Worm (Caenorhabditis elegans): ENCODE data around the gene hrpa-1.

Gene hrpa-1

ce11 chrIV:3311243-3311642 lies 27.4 kb downstream of the hrpa-1 start, which contains the start of gene zip-11 (continued):
- peak; percentile 61 for TF ChIP-seq mep-1 (tag; optimal IDR thresholded peaks at IDR 0.05)
- no peak for TF ChIP-seq ama-1 (optimal IDR thresholded peaks at IDR 0.05)
- peak; percentile 75 for TF ChIP-seq nhr-20 (tag; optimal IDR thresholded peaks at IDR 0.05)
- TF ChIP-seq irx-1 (tag; optimal IDR thresholded peaks at IDR 0.05): peak; percentile 33
- TF ChIP-seq nhr-237 (tag; optimal IDR thresholded peaks at IDR 0.05): no peak
- peak; percentile 8 for TF ChIP-seq C04F5.9 (tag; optimal IDR thresholded peaks at IDR 0.05)
- no peak for TF ChIP-seq hpl-2 (GFP tag; optimal IDR thresholded peaks at IDR 0.05)
- TF ChIP-seq lin-14 (GFP tag; optimal IDR thresholded peaks at IDR 0.05): peak; percentile 95
- no peak for TF ChIP-seq aha-1 (tag; optimal IDR thresholded peaks at IDR 0.05)
- no peak for TF ChIP-seq tlp-1 (tag; optimal IDR thresholded peaks at IDR 0.05)
- no peak for TF ChIP-seq mab-9 (GFP tag; IDR thresholded peaks at IDR 0.05)
- TF ChIP-seq nhr-77 (tag; optimal IDR thresholded peaks at IDR 0.05): peak; percentile 16
- TF ChIP-seq nhr-76 (tag; optimal IDR thresholded peaks at IDR 0.05): no peak
- TF ChIP-seq nhr-47 (tag; optimal IDR thresholded peaks at IDR 0.05): peak; percentile 76
- no peak for TF ChIP-seq hlh-4 (tag; optimal IDR thresholded peaks at IDR 0.05)
- TF ChIP-seq lin-13 (GFP tag; optimal IDR thresholded peaks at IDR 0.05): no peak
- TF ChIP-seq jun-1 (tag; optimal IDR thresholded peaks at IDR 0.05): peak; percentile 42
- TF ChIP-seq lin-35 (GFP tag; optimal IDR thresholded peaks at IDR 0.05): peak; percentile 35 to 47
- peak; percentile 91 for TF ChIP-seq rnt-1 (tag; optimal IDR thresholded peaks at IDR 0.05)
- no peak for TF ChIP-seq vab-15 (tag; optimal IDR thresholded peaks at IDR 0.05)
- no peak for TF ChIP-seq unc-30 (tag; optimal IDR thresholded peaks at IDR 0.05)
- TF ChIP-seq blmp-1 (tag; optimal IDR thresholded peaks at IDR 0.05): peak; percentile 68
- no peak for TF ChIP-seq fkh-4 (tag; optimal IDR thresholded peaks at IDR 0.05; ENCODE audit: borderline replicate concordance)
- no peak for TF ChIP-seq aly-2 (tag; optimal IDR thresholded peaks at IDR 0.05)
- TF ChIP-seq ztf-11 (tag; optimal IDR thresholded peaks at IDR 0.05): peak in 1 of 2 experiments; percentile 45
- no peak for TF ChIP-seq pqm-1 (tag; optimal IDR thresholded peaks at IDR 0.05)
- TF ChIP-seq pag-3 (tag; optimal IDR thresholded peaks at IDR 0.05; ENCODE audit: borderline replicate concordance, insufficient read depth): no peak
- TF ChIP-seq hlh-17 (GFP tag; optimal IDR thresholded peaks at IDR 0.05; ENCODE audit: borderline replicate concordance): no peak
- TF ChIP-seq nhr-12 (tag; optimal IDR thresholded peaks at IDR 0.05): no peak
- no peak for TF ChIP-seq ceh-8 (GFP tag; optimal IDR thresholded peaks at IDR 0.05)
- TF ChIP-seq elt-2 (tag; optimal IDR thresholded peaks at IDR 0.05): no peak

- TF ChIP-seq elt-2 (tag; optimal IDR thresholded peaks at IDR 0.05): peak; percentile 88
- TF ChIP-seq nhr-84 (tag; optimal IDR thresholded peaks at IDR 0.05): no peak
- no peak for TF ChIP-seq efl-3 (GFP tag; optimal IDR thresholded peaks at IDR 0.05)
- peak; percentile 87 for TF ChIP-seq pqm-1 (tag; optimal IDR thresholded peaks at IDR 0.05)
These were observed 27.9 kb downstream of the hrpa-1 start for ce11 chrIV:3310662-3311219.

ce11 chrIV:3308885-3309284 lies 29.8 kb downstream of the hrpa-1 start:
- TF ChIP-seq efl-1 (optimal IDR thresholded peaks at IDR 0.05): no peak
- peak in 1 of 2 experiments; percentile 94 for TF ChIP-seq efl-1 (GFP tag; optimal IDR thresholded peaks at IDR 0.05 in 1 of 2)
- TF ChIP-seq aha-1 (tag; optimal IDR thresholded peaks at IDR 0.05): no peak

ce11 chrIV:3307463-3307862 lies 31.2 kb downstream of the hrpa-1 start, which contains the start of gene W08E12.9:
W08E12.9 (minus strand) TSS chrIV:3307563.
- TF ChIP-seq rnt-1 (tag; optimal IDR thresholded peaks at IDR 0.05) (no peak), C34B4.2 (tag; optimal IDR thresholded peaks at IDR 0.05) (no peak), nhr-11 (tag; optimal IDR thresholded peaks at IDR 0.05) (no peak), fkh-10 (GFP tag; optimal IDR thresholded peaks at IDR 0.05) (no peak), fos-1 (tag; optimal IDR thresholded peaks at IDR 0.05) (no peak), elt-3 (tag; optimal IDR thresholded peaks at IDR 0.05) (no peak), nhr-20 (tag; optimal IDR thresholded peaks at IDR 0.05) (no peak), aha-1 (tag; optimal IDR thresholded peaks at IDR 0.05) (no peak), unc-30 (tag; optimal IDR thresholded peaks at IDR 0.05) (no peak), ceh-88 (GFP tag; IDR thresholded peaks at IDR 0.05) (no peak), aly-2 (tag; optimal IDR thresholded peaks at IDR 0.05) (no peak), nhr-237 (tag; optimal IDR thresholded peaks at IDR 0.05) (no peak), tbx-2 (tag; optimal IDR thresholded peaks at IDR 0.05) (no peak), ceh-63 (GFP tag; optimal IDR thresholded peaks at IDR 0.05) (no peak)
